Worm (Caenorhabditis elegans) whole organism, late embryonic: Measurements from ENCODE around the gene C07G3.10.

ENCODE experiments used
- C08G9.2 ChIP-seq: sonication (generic microtip); optimal IDR thresholded peaks from 2 replicates; lab custom pipeline; 2016; ENCODE audit warnings: mild to moderate bottlenecking, missing genetic modification characterization, moderate library complexity, missing compliant biosample characterization
- F13H6.1 ChIP-seq: sonication (generic microtip); optimal IDR thresholded peaks from 2 replicates; lab custom pipeline; 2016; ENCODE audit warnings: missing genetic modification characterization, missing compliant biosample characterization
- K02D7.2 ChIP-seq: sonication (generic microtip); optimal IDR thresholded peaks from 2 replicates; lab custom pipeline; 2017; ENCODE audit warnings: mild to moderate bottlenecking, missing genetic modification characterization, missing compliant biosample characterization
- T23F11.4 ChIP-seq: fragments of 200-800 bp; sonication (Bioruptor generic); optimal IDR thresholded peaks from 2 replicates; lab custom pipeline; 2018; ENCODE audit warnings: mild to moderate bottlenecking, missing genetic modification characterization, missing compliant biosample characterization
- ahr-1 ChIP-seq: sonication (generic microtip); optimal IDR thresholded peaks from 2 replicates; lab custom pipeline; 2016; ENCODE audit warnings: missing genetic modification characterization, missing compliant biosample characterization
- ceh-14 ChIP-seq: sonication (generic microtip); optimal IDR thresholded peaks from 2 replicates; lab custom pipeline; 2016; ENCODE audit warnings: missing genotype, missing genetic modification characterization, missing compliant biosample characterization
- ceh-19 ChIP-seq: fragments of 200-800 bp; sonication (Bioruptor generic); optimal IDR thresholded peaks from 2 replicates; lab custom pipeline; 2018; ENCODE audit warnings: mild to moderate bottlenecking, missing genetic modification characterization, missing compliant biosample characterization
- ceh-22 ChIP-seq: sonication (generic microtip); optimal IDR thresholded peaks from 2 replicates; lab custom pipeline; 2017; ENCODE audit warnings: missing biosample characterization, missing genetic modification characterization
- ceh-24 ChIP-seq: sonication (generic microtip); optimal IDR thresholded peaks from 2 replicates; lab custom pipeline; 2016; ENCODE audit warnings: mild to moderate bottlenecking, missing genetic modification characterization, missing compliant biosample characterization
- ceh-30 ChIP-seq: fragments of 150-350 bp; optimal IDR thresholded peaks from 2 replicates; lab custom pipeline; 2014; ENCODE audit warnings: missing biosample characterization, missing genetic modification characterization
- ceh-34 ChIP-seq: sonication (generic microtip); optimal IDR thresholded peaks from 2 replicates; lab custom pipeline; 2016; ENCODE audit warnings: mild to moderate bottlenecking, missing genetic modification characterization, missing compliant biosample characterization
- ceh-45 ChIP-seq: fragments of 200-800 bp; sonication (Bioruptor generic); IDR thresholded peaks from 2 replicates; pipeline ENCODE4 v1.3.6; 2022; ENCODE audit warnings: missing genetic modification reagents, missing genetic modification characterization, missing compliant biosample characterization
- ceh-48 ChIP-seq: sonication (generic microtip); optimal IDR thresholded peaks from 2 replicates; lab custom pipeline; 2016; ENCODE audit warnings: missing genetic modification characterization, inconsistent platforms, missing compliant biosample characterization
- dmd-4 ChIP-seq: sonication (generic microtip); optimal IDR thresholded peaks from 2 replicates; lab custom pipeline; 2016; ENCODE audit warnings: borderline replicate concordance, missing genetic modification characterization, missing compliant biosample characterization
- elt-2 ChIP-seq: sonication (generic microtip); optimal IDR thresholded peaks from 2 replicates; lab custom pipeline; 2016; ENCODE audit warnings: missing genetic modification reagents, missing genetic modification characterization, missing compliant biosample characterization
- elt-4 ChIP-seq: sonication (generic microtip); optimal IDR thresholded peaks from 2 replicates; lab custom pipeline; 2016; ENCODE audit warnings: missing genetic modification characterization, missing compliant biosample characterization
- ets-4 ChIP-seq: sonication (generic microtip); optimal IDR thresholded peaks from 2 replicates; lab custom pipeline; 2016; ENCODE audit warnings: missing genetic modification characterization, missing compliant biosample characterization
- hlh-15 ChIP-seq: sonication (generic microtip); optimal IDR thresholded peaks from 2 replicates; lab custom pipeline; 2016; ENCODE audit warnings: missing genetic modification characterization, missing compliant biosample characterization
- hlh-30 ChIP-seq: sonication (generic microtip); optimal IDR thresholded peaks from 2 replicates; lab custom pipeline; 2017; ENCODE audit warnings: antibody characterized with exemption, missing genetic modification characterization, missing compliant biosample characterization; ENCODE audit not compliant: insufficient read depth
- hlh-8 ChIP-seq: sonication (generic microtip); optimal IDR thresholded peaks from 2 replicates; lab custom pipeline; 2016; ENCODE audit warnings: missing genotype, missing genetic modification characterization, missing compliant biosample characterization
- lin-11 ChIP-seq: fragments of 200-800 bp; sonication (Bioruptor generic); optimal IDR thresholded peaks from 2 replicates; lab custom pipeline; 2018; ENCODE audit warnings: mild to moderate bottlenecking, missing genetic modification characterization, missing compliant biosample characterization
- madf-2 ChIP-seq: sonication (generic microtip); optimal IDR thresholded peaks from 2 replicates; lab custom pipeline; 2017; ENCODE audit warnings: missing genetic modification characterization, missing compliant biosample characterization
- nfya-1 ChIP-seq: sonication (generic microtip); optimal IDR thresholded peaks from 2 replicates; lab custom pipeline; 2017; ENCODE audit warnings: missing genetic modification characterization, mild to moderate bottlenecking, missing compliant biosample characterization, antibody characterized with exemption, moderate library complexity
- nhr-11 ChIP-seq: fragments of 150-350 bp; optimal IDR thresholded peaks from 2 replicates; lab custom pipeline; 2014; ENCODE audit warnings: missing biosample characterization, missing genetic modification characterization
- nhr-232 ChIP-seq: sonication (generic microtip); optimal IDR thresholded peaks from 2 replicates; lab custom pipeline; 2016; ENCODE audit warnings: missing genetic modification characterization, missing compliant biosample characterization
- npax-4 ChIP-seq: sonication (generic microtip); optimal IDR thresholded peaks from 2 replicates; lab custom pipeline; 2016; ENCODE audit warnings: missing genetic modification characterization, missing compliant biosample characterization
- pag-3 ChIP-seq: sonication (generic microtip); optimal IDR thresholded peaks from 2 replicates; lab custom pipeline; 2016; ENCODE audit warnings: missing compliant biosample characterization, missing genetic modification characterization, borderline replicate concordance
- pat-9 ChIP-seq: fragments of 200-800 bp; sonication (Bioruptor generic); optimal IDR thresholded peaks from 2 replicates; lab custom pipeline; 2018; ENCODE audit warnings: mild to moderate bottlenecking, missing genetic modification characterization, moderate library complexity, missing compliant biosample characterization
- pax-1 ChIP-seq: fragments of 150-350 bp; optimal IDR thresholded peaks from 2 replicates; lab custom pipeline; 2014; ENCODE audit warnings: missing biosample characterization, missing genetic modification characterization
- pros-1 ChIP-seq: fragments of 150-350 bp; optimal IDR thresholded peaks from 2 replicates; lab custom pipeline; 2014; ENCODE audit warnings: missing biosample characterization, missing genetic modification reagents, missing genetic modification characterization
- ref-2 ChIP-seq: sonication (generic microtip); optimal IDR thresholded peaks from 2 replicates; lab custom pipeline; 2016; ENCODE audit warnings: missing genetic modification characterization, missing compliant biosample characterization
- rnt-1 ChIP-seq: sonication (generic microtip); optimal IDR thresholded peaks from 2 replicates; lab custom pipeline; 2016; ENCODE audit warnings: missing genetic modification characterization, missing compliant biosample characterization
- sdc-2 ChIP-seq: sonication (generic microtip); optimal IDR thresholded peaks from 2 replicates; lab custom pipeline; 2016; ENCODE audit warnings: missing genotype, missing genetic modification characterization, missing compliant biosample characterization
- sox-4 ChIP-seq: sonication (generic microtip); optimal IDR thresholded peaks from 2 replicates; lab custom pipeline; 2017; ENCODE audit warnings: mild to moderate bottlenecking, missing genetic modification characterization, inconsistent platforms, missing compliant biosample characterization
- syd-9 ChIP-seq: sonication (generic microtip); optimal IDR thresholded peaks from 2 replicates; lab custom pipeline; 2016; ENCODE audit warnings: mild to moderate bottlenecking, missing genetic modification characterization, moderate library complexity, missing compliant biosample characterization
- ttx-3 ChIP-seq: sonication (generic microtip); optimal IDR thresholded peaks from 2 replicates; lab custom pipeline; 2016; ENCODE audit warnings: missing genetic modification reagents, missing genetic modification characterization, missing compliant biosample characterization
- unc-86 ChIP-seq: sonication (generic microtip); optimal IDR thresholded peaks from 2 replicates; lab custom pipeline; 2016; ENCODE audit warnings: missing genetic modification characterization, missing compliant biosample characterization
- zip-5 ChIP-seq: sonication (generic microtip); optimal IDR thresholded peaks from 2 replicates; lab custom pipeline; 2016; ENCODE audit warnings: missing genetic modification characterization, missing compliant biosample characterization

C07G3.10 gene

ce11 chrV:3535260-3535659, 33.2 kb downstream of the C07G3.10 start, which contains the start of gene nhr-221:
Gene nhr-221 (minus strand): TSS chrV:3535360.
- no peak for TF ChIP-seq K02D7.2 (tag; lab: Kevin White, UChicago)
- no peak for TF ChIP-seq elt-4 (tag; lab: Kevin White, UChicago)
- TF ChIP-seq ceh-19 (GFP tag; lab: Kevin White, UChicago), result no peak
- no peak for TF ChIP-seq ets-4 (tag; lab: Kevin White, UChicago)
- TF ChIP-seq pag-3 (tag; lab: Kevin White, UChicago), result no peak
- no peak for TF ChIP-seq rnt-1 (tag; lab: Kevin White, UChicago)
- TF ChIP-seq ceh-34, result no peak
- no peak for TF ChIP-seq ceh-22 (tag; lab: Kevin White, UChicago)
- TF ChIP-seq T23F11.4 (GFP tag; lab: Kevin White, UChicago), result no peak
- no peak for TF ChIP-seq nhr-11 (tag; lab: Kevin White, UChicago)
- TF ChIP-seq ceh-30 (tag; lab: Kevin White, UChicago), result no peak
- TF ChIP-seq ahr-1 (tag; lab: Kevin White, UChicago), result no peak
- TF ChIP-seq hlh-15 (tag; lab: Kevin White, UChicago), result no peak
- TF ChIP-seq sox-4 (tag; lab: Kevin White, UChicago), result no peak
- TF ChIP-seq unc-86 (tag; lab: Kevin White, UChicago), result no peak
- TF ChIP-seq madf-2 (tag; lab: Kevin White, UChicago), result no peak

- TF ChIP-seq sdc-2, result no peak
- TF ChIP-seq pros-1 (tag; lab: Kevin White, UChicago), result no peak
- TF ChIP-seq ref-2 (tag; lab: Kevin White, UChicago), result no peak
- no peak for TF ChIP-seq unc-86 (tag; lab: Kevin White, UChicago)
- no peak for TF ChIP-seq dmd-4 (tag; lab: Kevin White, UChicago)
- TF ChIP-seq pax-1, result no peak
Measured at ce11 chrV:3538307-3538706, 36.2 kb downstream of the C07G3.10 start, which contains the start of gene nhr-93. Gene nhr-93 (minus strand): TSS chrV:3538407.

ce11 chrV:3541117-3541516, 39.0 kb downstream of the C07G3.10 start, which contains the start of gene srbc-67:
Gene srbc-67 (minus strand): TSS chrV:3541217.
- TF ChIP-seq C08G9.2 (tag; lab: Kevin White, UChicago) (no peak), F13H6.1 (no peak), npax-4 (no peak), nhr-232 (tag; lab: Kevin White, UChicago) (no peak), elt-2 (tag; lab: Kevin White, UChicago) (no peak), K02D7.2 (tag; lab: Kevin White, UChicago) (no peak), ceh-24 (tag; lab: Kevin White, UChicago) (no peak)

- TF ChIP-seq zip-5 (tag; lab: Kevin White, UChicago), result no peak
- TF ChIP-seq hlh-8 (tag; lab: Kevin White, UChicago), result no peak
- TF ChIP-seq C08G9.2 (tag; lab: Kevin White, UChicago), result no peak
- TF ChIP-seq K02D7.2 (tag; lab: Kevin White, UChicago), result no peak
- no peak for TF ChIP-seq ceh-19 (GFP tag; lab: Kevin White, UChicago)
- no peak for TF ChIP-seq npax-4
Measured at ce11 chrV:3543344-3543743, 41.2 kb downstream of the C07G3.10 start, which contains the start of gene nhr-222. Gene nhr-222 (minus strand): TSS chrV:3543444.

ce11 chrV:3546517-3546916, 44.4 kb downstream of the C07G3.10 start, which contains the start of gene srbc-68:
Gene srbc-68 (minus strand): TSS chrV:3546617.
- TF ChIP-seq madf-2 (tag; lab: Kevin White, UChicago), result no peak
- no peak for TF ChIP-seq ceh-19 (GFP tag; lab: Kevin White, UChicago)
- no peak for TF ChIP-seq ttx-3 (tag; lab: Kevin White, UChicago)
- TF ChIP-seq syd-9 (tag; lab: Kevin White, UChicago), result no peak
- no peak for TF ChIP-seq ceh-45 (GFP tag; lab: Robert Waterston, UW)
- no peak for TF ChIP-seq nfya-1 (tag; lab: Kevin White, UChicago)
- no peak for TF ChIP-seq elt-2 (tag; lab: Kevin White, UChicago)
- no peak for TF ChIP-seq ceh-48
- TF ChIP-seq hlh-15 (tag; lab: Kevin White, UChicago), result no peak
- no peak for TF ChIP-seq ceh-14 (tag; lab: Kevin White, UChicago)
- TF ChIP-seq lin-11, result no peak
- no peak for TF ChIP-seq F13H6.1
- no peak for TF ChIP-seq hlh-30 (tag; lab: Kevin White, UChicago)
- no peak for TF ChIP-seq pat-9 (tag; lab: Kevin White, UChicago)
- no peak for TF ChIP-seq C08G9.2 (tag; lab: Kevin White, UChicago)
